Worm (Caenorhabditis elegans) whole organism, late embryonic: ENCODE measurements around the gene sup-18.

Experiments used
- C08G9.2 ChIP-seq: sonication (generic microtip); optimal IDR thresholded peaks from 2 replicates; lab custom pipeline; 2016; ENCODE audit warnings: mild to moderate bottlenecking, missing genetic modification characterization, moderate library complexity, missing compliant biosample characterization
- C38D4.7 ChIP-seq: fragments of 200-800 bp; sonication (Bioruptor generic); optimal IDR thresholded peaks from 2 replicates; lab custom pipeline; 2018; ENCODE audit warnings: mild to moderate bottlenecking, missing genetic modification characterization, moderate library complexity, missing compliant biosample characterization
- T23F11.4 ChIP-seq: fragments of 200-800 bp; sonication (Bioruptor generic); optimal IDR thresholded peaks from 2 replicates; lab custom pipeline; 2018; ENCODE audit warnings: mild to moderate bottlenecking, missing genetic modification characterization, missing compliant biosample characterization
- ahr-1 ChIP-seq: sonication (generic microtip); optimal IDR thresholded peaks from 2 replicates; lab custom pipeline; 2016; ENCODE audit warnings: missing genetic modification characterization, missing compliant biosample characterization
- ama-1 ChIP-seq: fragments of 150-350 bp; optimal IDR thresholded peaks from 2 replicates; lab custom pipeline; 2014
- ceh-14 ChIP-seq: sonication (generic microtip); optimal IDR thresholded peaks from 2 replicates; lab custom pipeline; 2016; ENCODE audit warnings: missing genotype, missing genetic modification characterization, missing compliant biosample characterization
- ceh-19 ChIP-seq: fragments of 200-800 bp; sonication (Bioruptor generic); optimal IDR thresholded peaks from 2 replicates; lab custom pipeline; 2018; ENCODE audit warnings: mild to moderate bottlenecking, missing genetic modification characterization, missing compliant biosample characterization
- ceh-2 ChIP-seq: sonication (generic microtip); optimal IDR thresholded peaks from 2 replicates; lab custom pipeline; 2016; ENCODE audit warnings: missing genotype, missing genetic modification characterization, missing compliant biosample characterization
- ceh-22 ChIP-seq: sonication (generic microtip); optimal IDR thresholded peaks from 2 replicates; lab custom pipeline; 2017; ENCODE audit warnings: missing biosample characterization, missing genetic modification characterization
- ceh-24 ChIP-seq: sonication (generic microtip); optimal IDR thresholded peaks from 2 replicates; lab custom pipeline; 2016; ENCODE audit warnings: mild to moderate bottlenecking, missing genetic modification characterization, missing compliant biosample characterization
- ceh-48 ChIP-seq: sonication (generic microtip); optimal IDR thresholded peaks from 2 replicates; lab custom pipeline; 2016; ENCODE audit warnings: missing genetic modification characterization, inconsistent platforms, missing compliant biosample characterization
- ceh-6 ChIP-seq: fragments of 200-800 bp; sonication (Bioruptor generic); optimal IDR thresholded peaks from 2 replicates; lab custom pipeline; 2018; ENCODE audit warnings: mild to moderate bottlenecking, missing genetic modification characterization, missing compliant biosample characterization
- che-1 ChIP-seq: sonication (generic microtip); optimal IDR thresholded peaks from 2 replicates; lab custom pipeline; 2016; ENCODE audit warnings: mild to moderate bottlenecking, missing genetic modification characterization, missing compliant biosample characterization
- elt-4 ChIP-seq: sonication (generic microtip); optimal IDR thresholded peaks from 2 replicates; lab custom pipeline; 2016; ENCODE audit warnings: missing genetic modification characterization, missing compliant biosample characterization
- ets-4 ChIP-seq: sonication (generic microtip); optimal IDR thresholded peaks from 2 replicates; lab custom pipeline; 2016; ENCODE audit warnings: missing genetic modification characterization, missing compliant biosample characterization
- fax-1 ChIP-seq: sonication (generic microtip); optimal IDR thresholded peaks from 2 replicates; lab custom pipeline; 2016; ENCODE audit warnings: missing genotype, missing genetic modification characterization, missing compliant biosample characterization
- fkh-10 ChIP-seq: fragments of 150-350 bp; optimal IDR thresholded peaks from 2 replicates; lab custom pipeline; 2014; ENCODE audit warnings: missing biosample characterization, missing genetic modification reagents, missing genetic modification characterization
- gmeb-2 ChIP-seq: sonication (generic microtip); optimal IDR thresholded peaks from 2 replicates; lab custom pipeline; 2016; ENCODE audit warnings: missing genetic modification characterization, inconsistent platforms, missing compliant biosample characterization
- hlh-30 ChIP-seq: sonication (generic microtip); optimal IDR thresholded peaks from 2 replicates; lab custom pipeline; 2017; ENCODE audit warnings: antibody characterized with exemption, missing genetic modification characterization, missing compliant biosample characterization; ENCODE audit not compliant: insufficient read depth
- hlh-8 ChIP-seq: sonication (generic microtip); optimal IDR thresholded peaks from 2 replicates; lab custom pipeline; 2016; ENCODE audit warnings: missing genotype, missing genetic modification characterization, missing compliant biosample characterization
- madf-2 ChIP-seq: sonication (generic microtip); optimal IDR thresholded peaks from 2 replicates; lab custom pipeline; 2017; ENCODE audit warnings: missing genetic modification characterization, missing compliant biosample characterization
- nfya-1 ChIP-seq: sonication (generic microtip); optimal IDR thresholded peaks from 2 replicates; lab custom pipeline; 2017; ENCODE audit warnings: missing genetic modification characterization, mild to moderate bottlenecking, missing compliant biosample characterization, antibody characterized with exemption, moderate library complexity
- nhr-11 ChIP-seq: fragments of 150-350 bp; optimal IDR thresholded peaks from 2 replicates; lab custom pipeline; 2014; ENCODE audit warnings: missing biosample characterization, missing genetic modification characterization
- nhr-232 ChIP-seq: sonication (generic microtip); optimal IDR thresholded peaks from 2 replicates; lab custom pipeline; 2016; ENCODE audit warnings: missing genetic modification characterization, missing compliant biosample characterization
- odd-2 ChIP-seq: sonication (generic microtip); optimal IDR thresholded peaks from 2 replicates; lab custom pipeline; 2017; ENCODE audit warnings: antibody characterized with exemption, mild to moderate bottlenecking, missing genetic modification characterization, missing compliant biosample characterization
- pag-3 ChIP-seq: sonication (generic microtip); optimal IDR thresholded peaks from 2 replicates; lab custom pipeline; 2016; ENCODE audit warnings: missing compliant biosample characterization, missing genetic modification characterization, borderline replicate concordance
- pha-4 ChIP-seq: fragments of 150-350 bp; optimal IDR thresholded peaks from 2 replicates; lab custom pipeline; 2018; ENCODE audit warnings: missing biosample characterization, missing genetic modification reagents, missing genetic modification characterization
- pros-1 ChIP-seq: fragments of 150-350 bp; optimal IDR thresholded peaks from 2 replicates; lab custom pipeline; 2014; ENCODE audit warnings: missing biosample characterization, missing genetic modification reagents, missing genetic modification characterization
- rnt-1 ChIP-seq: sonication (generic microtip); optimal IDR thresholded peaks from 2 replicates; lab custom pipeline; 2016; ENCODE audit warnings: missing genetic modification characterization, missing compliant biosample characterization
- sdc-2 ChIP-seq: sonication (generic microtip); optimal IDR thresholded peaks from 2 replicates; lab custom pipeline; 2016; ENCODE audit warnings: missing genotype, missing genetic modification characterization, missing compliant biosample characterization
- sox-4 ChIP-seq: sonication (generic microtip); optimal IDR thresholded peaks from 2 replicates; lab custom pipeline; 2017; ENCODE audit warnings: mild to moderate bottlenecking, missing genetic modification characterization, inconsistent platforms, missing compliant biosample characterization
- syd-9 ChIP-seq: sonication (generic microtip); optimal IDR thresholded peaks from 2 replicates; lab custom pipeline; 2016; ENCODE audit warnings: mild to moderate bottlenecking, missing genetic modification characterization, moderate library complexity, missing compliant biosample characterization
- unc-3 ChIP-seq, 2 experiments: fragments of 200-800 bp in 1 of 2; sonication (Bioruptor generic) in 1 of 2; sonication (generic microtip) in 1 of 2; conservative IDR thresholded peaks in 1 of 2; optimal IDR thresholded peaks in 1 of 2; 2 replicates each; pipeline versions ENCODE4 v1.3.6 to Lab custom; 2016 to 2022; ENCODE audit warnings: missing compliant biosample characterization in 2 of 2, missing genetic modification characterization in 2 of 2, missing genetic modification reagents in 1 of 2
- unc-42 ChIP-seq: sonication (generic microtip); optimal IDR thresholded peaks from 2 replicates; lab custom pipeline; 2016; ENCODE audit warnings: missing genotype, missing genetic modification characterization, missing compliant biosample characterization
- unc-55 ChIP-seq: sonication (generic microtip); optimal IDR thresholded peaks from 2 replicates; lab custom pipeline; 2017; ENCODE audit warnings: missing biosample characterization, missing genetic modification reagents, missing genetic modification characterization
- ztf-16 ChIP-seq: sonication (generic microtip); optimal IDR thresholded peaks from 2 replicates; lab custom pipeline; 2017; ENCODE audit warnings: missing genetic modification characterization, missing compliant biosample characterization

sup-18 gene

DNA sequence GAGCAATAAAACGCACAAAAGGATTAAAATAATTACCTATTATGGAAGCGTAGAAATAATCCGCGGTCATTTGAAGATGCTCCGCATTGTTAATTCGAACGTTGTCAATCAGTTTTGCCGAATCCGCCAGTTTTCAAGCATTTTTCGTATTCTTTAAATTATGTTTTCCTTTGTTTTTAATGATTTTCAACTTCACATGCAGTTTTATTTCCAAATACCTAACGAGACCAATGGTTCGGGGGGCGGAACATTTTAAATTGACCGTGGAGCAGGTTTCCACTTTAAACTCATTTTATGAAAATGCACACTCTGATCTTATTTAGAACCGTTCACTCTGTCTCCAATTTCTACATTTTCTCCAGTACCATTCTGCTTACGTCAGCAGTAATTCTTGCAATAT lies 16.0 kb upstream of the sup-18 start, which contains the start of gene ZK688.4:
ZK688.4 (plus strand) TSS at position 301 of the 400 bp plus-strand sequence.
- TF ChIP-seq che-1 (no peak), syd-9 (tag; lab: Kevin White, UChicago) (no peak), pha-4 (no peak), ceh-48 (tag; lab: Kevin White, UChicago) (no peak), ets-4 (no peak), ceh-6 (GFP tag; lab: Kevin White, UChicago) (no peak), ahr-1 (tag; lab: Kevin White, UChicago) (no peak), hlh-30 (tag; lab: Kevin White, UChicago) (no peak), pros-1 (tag; lab: Kevin White, UChicago) (no peak), sdc-2 (tag; lab: Kevin White, UChicago) (no peak), fax-1 (tag; lab: Kevin White, UChicago) (no peak), elt-4 (tag; lab: Kevin White, UChicago) (no peak), gmeb-2 (no peak), sox-4 (tag; lab: Kevin White, UChicago) (no peak), T23F11.4 (GFP tag; lab: Kevin White, UChicago) (no peak), ceh-14 (tag; lab: Kevin White, UChicago) (no peak), ceh-24 (tag; lab: Kevin White, UChicago) (no peak), ztf-16 (tag; lab: Kevin White, UChicago) (no peak)

ce11 chrIII:7893224-7893623 lies 14.5 kb upstream of the sup-18 start:
- TF ChIP-seq madf-2 (no peak), ceh-19 (GFP tag; lab: Kevin White, UChicago) (no peak), ceh-22 (tag; lab: Kevin White, UChicago) (no peak), pag-3 (tag; lab: Kevin White, UChicago) (no peak), odd-2 (tag; lab: Kevin White, UChicago) (no peak), nfya-1 (tag; lab: Kevin White, UChicago) (no peak), gmeb-2 (no peak), fkh-10 (GFP tag; lab: Kevin White, UChicago) (no peak), C38D4.7 (GFP tag; lab: Kevin White, UChicago) (no peak), nhr-11 (tag; lab: Kevin White, UChicago) (no peak), ceh-2 (tag; lab: Kevin White, UChicago) (no peak), unc-3 (GFP tag; conservative IDR thresholded peaks at IDR 0.05; lab: Robert Waterston, UW) (no peak), unc-3 (tag; optimal IDR thresholded peaks at IDR 0.05; lab: Kevin White, UChicago) (no peak), nhr-232 (tag; lab: Kevin White, UChicago) (no peak), unc-55 (GFP tag; lab: Kevin White, UChicago) (no peak)

DNA sequence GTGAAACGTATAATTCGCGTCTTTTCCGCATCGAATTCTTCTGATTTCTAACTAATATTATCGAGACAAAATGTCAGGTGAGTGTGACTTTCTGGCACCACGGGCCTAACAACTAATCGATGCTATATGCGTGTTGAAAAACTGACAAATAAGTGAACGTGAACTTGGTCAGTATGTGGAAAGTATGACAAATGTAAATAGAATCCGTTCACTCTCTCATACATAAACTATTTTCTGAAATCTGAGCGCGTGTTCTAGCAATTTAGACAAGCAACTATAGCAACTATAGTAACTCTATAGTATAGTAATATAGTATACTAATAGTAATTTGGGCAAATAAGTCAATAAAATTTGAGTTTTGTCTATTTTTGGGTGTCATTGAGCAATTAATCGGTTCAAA lies 13.6 kb upstream of the sup-18 start:
- no peak for TF ChIP-seq ceh-24 (tag; lab: Kevin White, UChicago)
- no peak for TF ChIP-seq hlh-8
- TF ChIP-seq unc-55 (GFP tag; lab: Kevin White, UChicago), result no peak
- no peak for TF ChIP-seq rnt-1 (tag; lab: Kevin White, UChicago)
- no peak for TF ChIP-seq unc-42 (tag; lab: Kevin White, UChicago)
- no peak for TF ChIP-seq C08G9.2 (tag; lab: Kevin White, UChicago)
- no peak for TF ChIP-seq ama-1 (lab: Kevin White, UChicago)
- no peak for TF ChIP-seq ceh-22 (tag; lab: Kevin White, UChicago)
